Worm (Caenorhabditis elegans) whole organism, L1 larva: ENCODE results near the gene F21A3.11.

Source experiments
- aly-2 ChIP-seq: fragments of 150-350 bp; optimal IDR thresholded peaks from 2 replicates; lab custom pipeline; 2014; ENCODE audit warnings: missing biosample characterization, missing genetic modification characterization
- blmp-1 ChIP-seq: fragments of 150-350 bp; optimal IDR thresholded peaks from 2 replicates; lab custom pipeline; 2014; ENCODE audit warnings: missing biosample characterization, missing genetic modification characterization
- ces-1 ChIP-seq: fragments of 150-350 bp; optimal IDR thresholded peaks from 2 replicates; lab custom pipeline; 2014; ENCODE audit warnings: missing biosample characterization, missing genetic modification reagents, missing genetic modification characterization
- egl-13 ChIP-seq: sonication (generic microtip); optimal IDR thresholded peaks from 2 replicates; lab custom pipeline; 2016; ENCODE audit warnings: missing genotype, missing genetic modification reagents, missing genetic modification characterization, missing compliant biosample characterization
- elt-3 ChIP-seq, 6 experiments: fragments of 150-350 bp in 1 of 6; sonication (generic microtip); optimal IDR thresholded peaks; 2 replicates each; lab custom pipeline; 2017 to 2018; ENCODE audit warnings: missing biosample characterization in 6 of 6, missing genetic modification characterization in 6 of 6, inconsistent platforms in 1 of 6
- grh-1 ChIP-seq: fragments of 200-800 bp; sonication (Bioruptor generic); IDR thresholded peaks from 2 replicates; pipeline ENCODE4 v1.3.6; 2022; ENCODE audit warnings: missing genetic modification reagents, missing genetic modification characterization, missing compliant biosample characterization
- lir-3 ChIP-seq: sonication (generic microtip); optimal IDR thresholded peaks from 2 replicates; lab custom pipeline; 2016; ENCODE audit warnings: mild to moderate bottlenecking, missing genetic modification characterization, moderate library complexity, missing compliant biosample characterization; ENCODE audit not compliant: poor library complexity
- lsy-2 ChIP-seq, 2 experiments: fragments of 150-350 bp; optimal IDR thresholded peaks; 2 replicates each; lab custom pipeline; 2014; ENCODE audit warnings: missing biosample characterization in 2 of 2, missing genetic modification characterization in 2 of 2
- mdl-1 ChIP-seq, 2 experiments: fragments of 150-350 bp; optimal IDR thresholded peaks; 2 replicates each; lab custom pipeline; 2014 to 2017; ENCODE audit warnings: missing biosample characterization in 2 of 2, missing genetic modification characterization in 2 of 2, inconsistent platforms in 1 of 2
- nhr-237 ChIP-seq: fragments of 150-350 bp; optimal IDR thresholded peaks from 2 replicates; lab custom pipeline; 2014; ENCODE audit warnings: missing biosample characterization, missing genetic modification characterization
- nhr-28 ChIP-seq: fragments of 150-350 bp; optimal IDR thresholded peaks from 2 replicates; lab custom pipeline; 2014; ENCODE audit warnings: missing biosample characterization, missing genetic modification characterization
- pqm-1 ChIP-seq: sonication (generic microtip); optimal IDR thresholded peaks from 3 replicates; lab custom pipeline; 2017; ENCODE audit warnings: missing biosample characterization, missing genetic modification characterization
- sptf-1 ChIP-seq: fragments of 150-350 bp; optimal IDR thresholded peaks from 2 replicates; lab custom pipeline; 2014; ENCODE audit warnings: missing biosample characterization, missing genetic modification characterization

DNA sequence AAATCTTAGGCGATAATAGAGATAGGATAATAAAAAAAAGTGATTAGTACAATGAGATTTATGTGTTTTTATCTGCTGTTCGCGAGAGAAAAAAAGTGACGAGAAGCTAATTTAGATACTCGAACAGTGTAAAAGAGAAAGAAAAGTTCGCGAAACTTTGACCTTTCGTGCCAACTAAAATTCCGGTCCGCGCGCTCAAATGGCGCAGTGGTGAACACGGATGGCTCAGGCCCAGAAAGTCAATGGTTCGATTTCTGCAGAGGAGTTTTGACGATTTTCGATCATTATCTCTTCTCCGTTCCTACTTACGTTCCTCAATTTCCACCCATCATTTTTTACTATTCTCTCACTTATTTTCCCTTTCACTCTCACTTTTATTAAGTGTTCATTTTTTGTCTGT is 16.5 kb downstream of the F21A3.11 start:
- TF ChIP-seq elt-3 (tag; optimal IDR thresholded peaks at IDR 0.05; lab: Kevin White, UChicago) (no peak), grh-1 (GFP tag; lab: Robert Waterston, UW) (no peak), aly-2 (tag; lab: Kevin White, UChicago) (no peak), ces-1 (GFP tag; lab: Kevin White, UChicago) (no peak), nhr-237 (tag; lab: Kevin White, UChicago) (no peak), egl-13 (tag; lab: Kevin White, UChicago) (no peak), lsy-2 (tag; optimal IDR thresholded peaks at IDR 0.05; lab: Kevin White, UChicago) (no peak), nhr-28 (no peak), sptf-1 (tag; lab: Kevin White, UChicago) (no peak), lir-3 (tag; lab: Kevin White, UChicago) (no peak), blmp-1 (no peak), pqm-1 (no peak), mdl-1 (tag; optimal IDR thresholded peaks at IDR 0.05; lab: Kevin White, UChicago) (no peak)
